Fruit fly (Drosophila melanogaster) whole organism, embryonic: Measurements from ENCODE around the gene CG10116.
A peak's percentile ranks its signal among the peaks of the same experiment; 100 is the strongest.

Experiments
- Aef1 ChIP-seq: fragments of 200-800 bp; sonication (Bioruptor generic); IDR thresholded peaks from 3 replicates; pipeline ENCODE4 v1.3.6; 2022; ENCODE audit warnings: missing biosample characterization, missing genetic modification characterization
- BtbVII ChIP-seq: fragments of 200-800 bp; sonication (Bioruptor generic); optimal IDR thresholded peaks from 3 replicates; lab custom pipeline; 2017; ENCODE audit warnings: missing biosample characterization, mild to moderate bottlenecking, missing genetic modification characterization
- CG10274 ChIP-seq: fragments of 200-800 bp; sonication (Bioruptor generic); optimal IDR thresholded peaks from 3 replicates; lab custom pipeline; 2017; ENCODE audit warnings: missing biosample characterization, mild to moderate bottlenecking, missing genetic modification characterization
- CG11696 ChIP-seq: fragments of 200-800 bp; sonication (Bioruptor generic); IDR thresholded peaks from 2 replicates; pipeline ENCODE4 v1.3.6; 2022; ENCODE audit warnings: missing biosample characterization, missing genetic modification characterization
- CG12769 ChIP-seq: fragments of 200-800 bp; sonication (Bioruptor generic); optimal IDR thresholded peaks from 2 replicates; lab custom pipeline; 2019; ENCODE audit warnings: missing biosample characterization, mild to moderate bottlenecking, missing genetic modification characterization, moderate library complexity
- CG13624 ChIP-seq: fragments of 200-800 bp; sonication (Bioruptor generic); optimal IDR thresholded peaks from 2 replicates; lab custom pipeline; 2016; ENCODE audit warnings: missing biosample characterization, missing genetic modification characterization
- CG13894 ChIP-seq: fragments of 200-800 bp; sonication (Bioruptor generic); optimal IDR thresholded peaks from 3 replicates; lab custom pipeline; 2018; ENCODE audit warnings: missing biosample characterization, mild to moderate bottlenecking, missing genetic modification characterization, moderate library complexity
- CG15269 ChIP-seq: fragments of 200-800 bp; sonication (Bioruptor generic); optimal IDR thresholded peaks from 2 replicates; lab custom pipeline; 2018; ENCODE audit warnings: missing biosample characterization, mild to moderate bottlenecking, missing genetic modification characterization, moderate library complexity
- CG15601 ChIP-seq: fragments of 200-800 bp; sonication (Bioruptor generic); optimal IDR thresholded peaks from 3 replicates; lab custom pipeline; 2019; ENCODE audit warnings: missing biosample characterization, mild to moderate bottlenecking, missing genetic modification characterization, moderate library complexity
- CG1603 ChIP-seq: fragments of 200-800 bp; sonication (Bioruptor generic); optimal IDR thresholded peaks from 2 replicates; lab custom pipeline; 2019; ENCODE audit warnings: missing biosample characterization, mild to moderate bottlenecking, missing genetic modification characterization, moderate library complexity
- CG16815 ChIP-seq: fragments of 200-800 bp; sonication (Bioruptor generic); optimal IDR thresholded peaks from 3 replicates; lab custom pipeline; 2017; ENCODE audit warnings: missing biosample characterization, mild to moderate bottlenecking, missing genetic modification characterization
- CG17612 ChIP-seq: fragments of 200-800 bp; sonication (Bioruptor generic); IDR thresholded peaks from 2 replicates; pipeline ENCODE4 v1.3.6; 2022; ENCODE audit warnings: missing biosample characterization, missing genetic modification characterization
- CG18011 ChIP-seq: fragments of 200-800 bp; sonication (Bioruptor generic); optimal IDR thresholded peaks from 2 replicates; lab custom pipeline; 2017; ENCODE audit warnings: missing biosample characterization, missing genetic modification characterization, mild to moderate bottlenecking, moderate library complexity, missing genotype
- CG2678 ChIP-seq: fragments of 200-800 bp; sonication (Bioruptor generic); optimal IDR thresholded peaks from 3 replicates; lab custom pipeline; 2019; ENCODE audit warnings: missing biosample characterization, mild to moderate bottlenecking, missing genetic modification characterization, moderate library complexity
- CG34422 ChIP-seq: fragments of 200-800 bp; sonication (Bioruptor generic); IDR thresholded peaks from 3 replicates; pipeline ENCODE4 v1.3.6; 2022; ENCODE audit warnings: missing biosample characterization, missing genetic modification characterization
- CG4360 ChIP-seq: fragments of 200-800 bp; sonication (Bioruptor generic); IDR thresholded peaks from 2 replicates; pipeline ENCODE4 v1.3.6; 2022; ENCODE audit warnings: missing biosample characterization, missing genetic modification characterization
- CG5245 ChIP-seq: fragments of 200-800 bp; sonication (Bioruptor generic); optimal IDR thresholded peaks from 3 replicates; lab custom pipeline; 2016; ENCODE audit warnings: missing biosample characterization, missing genetic modification characterization
- CG6175 ChIP-seq: fragments of 200-800 bp; sonication (Bioruptor generic); IDR thresholded peaks from 3 replicates; pipeline ENCODE4 v1.3.6; 2022; ENCODE audit warnings: missing biosample characterization, missing genetic modification characterization
- CG6791 ChIP-seq: fragments of 200-800 bp; sonication (Bioruptor generic); IDR thresholded peaks from 3 replicates; pipeline ENCODE4 v1.3.6; 2022; ENCODE audit warnings: missing biosample characterization, missing genetic modification characterization; ENCODE audit not compliant: partially characterized antibody
- CG7745 ChIP-seq: fragments of 200-800 bp; sonication (Bioruptor generic); optimal IDR thresholded peaks from 2 replicates; lab custom pipeline; 2018; ENCODE audit warnings: missing biosample characterization, mild to moderate bottlenecking, missing genetic modification characterization, moderate library complexity
- CG7839 ChIP-seq: fragments of 200-800 bp; sonication (Bioruptor generic); optimal IDR thresholded peaks from 3 replicates; lab custom pipeline; 2018; ENCODE audit warnings: missing biosample characterization, mild to moderate bottlenecking, missing genetic modification characterization, moderate library complexity
- CG8924 ChIP-seq: fragments of 200-800 bp; optimal IDR thresholded peaks from 3 replicates; lab custom pipeline; 2019; ENCODE audit warnings: missing biosample characterization, mild to moderate bottlenecking, missing genetic modification characterization, moderate library complexity
- Camta ChIP-seq: fragments of 200-800 bp; sonication (Bioruptor generic); optimal IDR thresholded peaks from 2 replicates; lab custom pipeline; 2016; ENCODE audit warnings: missing biosample characterization, missing genetic modification characterization
- CoRest ChIP-seq: fragments of 200-800 bp; sonication (Bioruptor generic); optimal IDR thresholded peaks from 3 replicates; lab custom pipeline; 2018; ENCODE audit warnings: missing biosample characterization, mild to moderate bottlenecking, missing genetic modification characterization, moderate library complexity
- Elba2 ChIP-seq: fragments of 200-800 bp; sonication (Bioruptor generic); optimal IDR thresholded peaks from 3 replicates; lab custom pipeline; 2016; ENCODE audit warnings: missing biosample characterization, missing genetic modification characterization
- Hsf ChIP-seq: fragments of 200-800 bp; sonication (Bioruptor generic); optimal IDR thresholded peaks from 3 replicates; lab custom pipeline; 2016; ENCODE audit warnings: missing biosample characterization, missing genetic modification characterization
- Jarid2 ChIP-seq: fragments of 200-800 bp; sonication (Bioruptor generic); optimal IDR thresholded peaks from 3 replicates; lab custom pipeline; 2017; ENCODE audit warnings: mild to moderate bottlenecking, missing biosample characterization, missing genetic modification reagents, missing genetic modification characterization
- Med ChIP-seq: fragments of 200-800 bp; sonication (Bioruptor generic); peaks from one replicate; lab custom pipeline; 2016; ENCODE audit warnings: missing biosample characterization, missing genetic modification characterization, mild to moderate bottlenecking, inconsistent platforms, moderate library complexity
- Meics ChIP-seq: fragments of 200-800 bp; sonication (Bioruptor generic); optimal IDR thresholded peaks from 2 replicates; lab custom pipeline; 2017; ENCODE audit warnings: missing biosample characterization, mild to moderate bottlenecking, missing genetic modification characterization
- Mrtf ChIP-seq: fragments of 200-800 bp; sonication (Bioruptor generic); IDR thresholded peaks from 3 replicates; pipeline ENCODE4 v1.3.6; 2022; ENCODE audit warnings: missing biosample characterization, missing genetic modification characterization
- NFAT ChIP-seq: fragments of 200-800 bp; sonication (Bioruptor generic); IDR thresholded peaks from 2 replicates; pipeline ENCODE4 v1.3.6; 2022; ENCODE audit warnings: missing biosample characterization, missing genetic modification characterization
- Rfx ChIP-seq: fragments of 200-800 bp; sonication (Bioruptor generic); IDR thresholded peaks from 2 replicates; pipeline ENCODE4 v1.3.6; 2022; ENCODE audit warnings: missing biosample characterization, missing genetic modification characterization
- Sin3A ChIP-seq: fragments of >200 bp; optimal IDR thresholded peaks from 2 replicates; lab custom pipeline; 2018
- Ssrp ChIP-seq: fragments of 200-800 bp; sonication (Bioruptor generic); optimal IDR thresholded peaks from 2 replicates; lab custom pipeline; 2018; ENCODE audit warnings: missing biosample characterization, mild to moderate bottlenecking, missing genetic modification characterization, moderate library complexity
- Xbp1 ChIP-seq: fragments of 200-800 bp; sonication (Bioruptor generic); optimal IDR thresholded peaks from 3 replicates; lab custom pipeline; 2016; ENCODE audit warnings: missing biosample characterization, mild to moderate bottlenecking, missing genetic modification characterization
- abd-A ChIP-seq: fragments of 200-800 bp; sonication (Bioruptor generic); optimal IDR thresholded peaks from 3 replicates; lab custom pipeline; 2019; ENCODE audit warnings: missing biosample characterization, mild to moderate bottlenecking, missing genetic modification characterization, moderate library complexity
- chinmo ChIP-seq: fragments of 200-800 bp; sonication (Bioruptor generic); IDR thresholded peaks from 4 replicates; pipeline ENCODE4 v1.3.6; 2022; ENCODE audit warnings: missing biosample characterization, missing genetic modification characterization; ENCODE audit not compliant: partially characterized antibody
- ci ChIP-seq: fragments of 200-800 bp; sonication (Bioruptor generic); IDR thresholded peaks from 3 replicates; pipeline ENCODE4 v1.3.6; 2022; ENCODE audit warnings: missing biosample characterization, missing genetic modification characterization
- en ChIP-seq: fragments of 200-800 bp; sonication (Bioruptor generic); optimal IDR thresholded peaks from 2 replicates; lab custom pipeline; 2016; ENCODE audit warnings: missing biosample characterization, missing genetic modification characterization
- fu2 ChIP-seq: fragments of 200-800 bp; sonication (Bioruptor generic); optimal IDR thresholded peaks from 2 replicates; lab custom pipeline; 2016; ENCODE audit warnings: missing biosample characterization, missing genetic modification characterization
- jigr1 ChIP-seq: fragments of 200-800 bp; sonication (Bioruptor generic); IDR thresholded peaks from 3 replicates; pipeline ENCODE4 v1.3.6; 2022; ENCODE audit warnings: missing biosample characterization, missing genetic modification characterization
- jumu ChIP-seq: fragments of 200-800 bp; sonication (Bioruptor generic); optimal IDR thresholded peaks from 3 replicates; lab custom pipeline; 2016; ENCODE audit warnings: missing biosample characterization, missing genetic modification characterization
- kah ChIP-seq: fragments of 200-800 bp; sonication (Bioruptor generic); optimal IDR thresholded peaks from 2 replicates; lab custom pipeline; 2018; ENCODE audit warnings: missing biosample characterization, mild to moderate bottlenecking, missing genetic modification characterization
- luna ChIP-seq: fragments of 200-800 bp; sonication (Bioruptor generic); optimal IDR thresholded peaks from 2 replicates; lab custom pipeline; 2016; ENCODE audit warnings: missing biosample characterization, missing genetic modification characterization
- sima ChIP-seq: fragments of 200-800 bp; sonication (Bioruptor generic); optimal IDR thresholded peaks from 2 replicates; lab custom pipeline; 2016; ENCODE audit warnings: missing biosample characterization, missing genetic modification characterization
- sqz ChIP-seq: fragments of 200-800 bp; sonication (Bioruptor generic); optimal IDR thresholded peaks from 3 replicates; lab custom pipeline; 2018; ENCODE audit warnings: missing biosample characterization, mild to moderate bottlenecking, missing genetic modification characterization
- sr ChIP-seq: fragments of 200-800 bp; sonication (Bioruptor generic); IDR thresholded peaks from 3 replicates; pipeline ENCODE4 v1.3.6; 2022; ENCODE audit warnings: missing biosample characterization, missing genetic modification characterization
- stc ChIP-seq: fragments of 200-800 bp; sonication (Bioruptor generic); IDR thresholded peaks from 2 replicates; pipeline ENCODE4 v1.3.6; 2022; ENCODE audit warnings: missing biosample characterization, missing genetic modification characterization
- trem ChIP-seq: fragments of 200-800 bp; optimal IDR thresholded peaks from 3 replicates; lab custom pipeline; 2019; ENCODE audit warnings: missing biosample characterization, mild to moderate bottlenecking, missing genetic modification characterization, moderate library complexity
- zen2 ChIP-seq: fragments of 200-800 bp; sonication (Bioruptor generic); IDR thresholded peaks from 3 replicates; pipeline ENCODE4 v1.3.6; 2022; ENCODE audit warnings: missing biosample characterization, missing genetic modification characterization; ENCODE audit not compliant: partially characterized antibody

Gene CG10116

dm6 chr3L:13494363-13495015 is 37.5 kb upstream of the CG10116 start (continued):
- no peak for TF ChIP-seq CG7839 (tag; lab: Kevin White, UChicago)
- no peak for TF ChIP-seq CG7745 (tag; lab: Kevin White, UChicago)
- peak; percentile 84 for TF ChIP-seq CG12769 (tag; lab: Kevin White, UChicago)
- TF ChIP-seq Meics = no peak
- no peak for TF ChIP-seq fu2 (GFP tag; lab: Kevin White, UChicago)
- TF ChIP-seq sr = 0 out of 3 replicates have a peak, but pooled peaks have one; percentile 15
- no peak for TF ChIP-seq Sin3A (lab: Kevin White, UChicago)
- peak; percentile 47; the same call in 1 of the 2 replicates for TF ChIP-seq NFAT (GFP tag; lab: Robert Waterston, UW)
- TF ChIP-seq Jarid2 = peak; percentile 77
- TF ChIP-seq CG6791 = 0 out of 3 replicates have a peak, but pooled peaks have one; percentile 38
- TF ChIP-seq CG2678 = no peak
- no peak for TF ChIP-seq luna (GFP tag; lab: Kevin White, UChicago)
- TF ChIP-seq CG5245 (GFP tag; lab: Kevin White, UChicago) = no peak
- TF ChIP-seq en (GFP tag; lab: Kevin White, UChicago) = no peak
- 0 out of 2 replicates have a peak, but pooled peaks have one; percentile 14 for TF ChIP-seq CG11696 (GFP tag; lab: Robert Waterston, UW)
- no peak for TF ChIP-seq CG17612 (GFP tag; lab: Robert Waterston, UW)
- no peak for TF ChIP-seq CG10274 (GFP tag; lab: Kevin White, UChicago)
- TF ChIP-seq BtbVII = peak; percentile 21
- 0 out of 3 replicates have a peak, but pooled peaks have one; percentile 18 for TF ChIP-seq CG34422
- peak; percentile 80 for TF ChIP-seq CG13894 (tag; lab: Kevin White, UChicago)
- peak; percentile 4 for TF ChIP-seq CG1603 (tag; lab: Kevin White, UChicago)
- TF ChIP-seq Med (GFP tag; lab: Kevin White, UChicago) = peak; percentile 74
- no peak for TF ChIP-seq CG18011 (GFP tag; lab: Kevin White, UChicago)
- 0 out of 3 replicates have a peak, but pooled peaks have one; percentile 43 for TF ChIP-seq zen2 (GFP tag; lab: Robert Waterston, UW)
- TF ChIP-seq CG15269 (tag; lab: Kevin White, UChicago) = peak; percentile 16
- TF ChIP-seq CG13624 = no peak
- TF ChIP-seq CG6175 = peak; percentile 94
- TF ChIP-seq abd-A (tag; lab: Kevin White, UChicago) = peak; percentile 82
- no peak for TF ChIP-seq Elba2
- no peak for TF ChIP-seq trem (tag; lab: Kevin White, UChicago)
- TF ChIP-seq Hsf (GFP tag; lab: Kevin White, UChicago) = no peak
- no peak for TF ChIP-seq CG15601 (tag; lab: Kevin White, UChicago)
- no peak for TF ChIP-seq jumu
- no peak for TF ChIP-seq sima (GFP tag; lab: Kevin White, UChicago)
- TF ChIP-seq Aef1 (GFP tag; lab: Robert Waterston, UW) = peak; percentile 19; the same call in 1 of the 3 replicates
- peak; percentile 29; the same call in 1 of the 2 replicates for TF ChIP-seq Rfx
- TF ChIP-seq CG4360 (GFP tag; lab: Robert Waterston, UW) = no peak
- no peak for TF ChIP-seq stc (GFP tag; lab: Robert Waterston, UW)
- TF ChIP-seq Mrtf = no peak
- peak; percentile 45; the same call in 2 of the 3 replicates for TF ChIP-seq ci (GFP tag; lab: Robert Waterston, UW)
- no peak for TF ChIP-seq jigr1
- TF ChIP-seq CoRest (tag; lab: Kevin White, UChicago) = no peak
- peak; percentile 64; the same call in 1 of the 4 replicates for TF ChIP-seq chinmo
- TF ChIP-seq Xbp1 (GFP tag; lab: Kevin White, UChicago) = no peak
- TF ChIP-seq CG16815 (GFP tag; lab: Kevin White, UChicago) = no peak
- no peak for TF ChIP-seq Ssrp (tag; lab: Kevin White, UChicago)
- TF ChIP-seq Camta (GFP tag; lab: Kevin White, UChicago) = no peak
- peak; percentile 57 for TF ChIP-seq sqz
- TF ChIP-seq CG8924 (tag; lab: Kevin White, UChicago) = no peak
- no peak for TF ChIP-seq kah (GFP tag; lab: Kevin White, UChicago)
